Worm (Caenorhabditis elegans) whole organism, young adult: ENCODE data around the gene nspc-13.
A peak's percentile ranks its signal among the peaks of the same experiment; 100 is the strongest.

Experiments used
- F22D6.2 ChIP-seq: sonication (generic microtip); optimal IDR thresholded peaks from 2 replicates; lab custom pipeline; 2016; ENCODE audit warnings: mild to moderate bottlenecking, missing genetic modification characterization, missing compliant biosample characterization
- K11D2.4 ChIP-seq: fragments of 200-800 bp; sonication (Bioruptor generic); IDR thresholded peaks from 2 replicates; pipeline ENCODE4 v1.3.6; 2022; ENCODE audit warnings: missing genetic modification reagents, missing genetic modification characterization, missing compliant biosample characterization
- Y53F4B.3 ChIP-seq: fragments of 200-800 bp; sonication (Bioruptor generic); IDR thresholded peaks from 2 replicates; pipeline ENCODE4 v1.3.6; 2022; ENCODE audit warnings: missing genetic modification reagents, missing genetic modification characterization, missing compliant biosample characterization
- Y67H2A.10 ChIP-seq: fragments of 200-800 bp; sonication (Bioruptor generic); conservative IDR thresholded peaks from 2 replicates; pipeline ENCODE4 v1.3.6; 2022; ENCODE audit warnings: missing genetic modification reagents, missing genetic modification characterization, missing compliant biosample characterization
- ZK185.1 ChIP-seq: sonication (generic microtip); optimal IDR thresholded peaks from 2 replicates; lab custom pipeline; 2016; ENCODE audit warnings: mild to moderate bottlenecking, missing genetic modification characterization, missing compliant biosample characterization; ENCODE audit not compliant: poor library complexity, severe bottlenecking
- akir-1 ChIP-seq: fragments of 200-800 bp; sonication (Bioruptor generic); optimal IDR thresholded peaks from 2 replicates; lab custom pipeline; 2018; ENCODE audit warnings: mild to moderate bottlenecking, missing genetic modification characterization, moderate library complexity, missing compliant biosample characterization
- ama-1 ChIP-seq, 3 experiments: fragments of 150-350 bp in 1 of 3; sonication (generic microtip) in 2 of 3; optimal IDR thresholded peaks; 2 replicates each; lab custom pipeline; 2014 to 2018; ENCODE audit warnings: missing biosample characterization in 2 of 3, missing genetic modification characterization in 2 of 3, missing genetic modification reagents in 2 of 3
- aptf-2 ChIP-seq: fragments of 200-800 bp; sonication (Bioruptor generic); conservative IDR thresholded peaks from 2 replicates; pipeline ENCODE4 v1.3.6; 2022; ENCODE audit warnings: missing genetic modification reagents, missing genetic modification characterization, missing compliant biosample characterization
- atf-7 ChIP-seq: sonication (generic microtip); optimal IDR thresholded peaks from 2 replicates; lab custom pipeline; 2017; ENCODE audit warnings: mild to moderate bottlenecking, missing genetic modification characterization, missing compliant biosample characterization
- athp-1 ChIP-seq: sonication (generic microtip); optimal IDR thresholded peaks from 2 replicates; lab custom pipeline; 2017; ENCODE audit warnings: mild to moderate bottlenecking, missing genetic modification characterization, missing compliant biosample characterization
- attf-6 ChIP-seq: fragments of 200-800 bp; sonication (Bioruptor generic); IDR thresholded peaks from 2 replicates; pipeline ENCODE4 v1.3.6; 2022; ENCODE audit warnings: missing genetic modification reagents, missing genetic modification characterization, missing compliant biosample characterization
- bed-2 ChIP-seq: fragments of 200-800 bp; sonication (Bioruptor generic); IDR thresholded peaks from 2 replicates; pipeline ENCODE4 v1.3.6; 2022; ENCODE audit warnings: missing genetic modification reagents, missing genetic modification characterization, missing compliant biosample characterization
- ceh-40 ChIP-seq: fragments of 200-800 bp; sonication (Bioruptor generic); IDR thresholded peaks from 2 replicates; pipeline ENCODE4 v1.3.6; 2022; ENCODE audit warnings: missing genetic modification characterization, missing compliant biosample characterization
- ceh-58 ChIP-seq: fragments of 200-800 bp; sonication (Bioruptor generic); IDR thresholded peaks from 2 replicates; pipeline ENCODE4 v1.3.6; 2022; ENCODE audit warnings: missing genetic modification characterization, missing compliant biosample characterization
- egl-18 ChIP-seq: fragments of 200-800 bp; sonication (Bioruptor generic); IDR thresholded peaks from 2 replicates; pipeline ENCODE4 v1.3.6; 2022; ENCODE audit warnings: missing genetic modification reagents, missing genetic modification characterization, missing compliant biosample characterization
- egl-44 ChIP-seq: fragments of 200-800 bp; sonication (Bioruptor generic); IDR thresholded peaks from 2 replicates; pipeline ENCODE4 v1.3.6; 2022; ENCODE audit warnings: missing genetic modification reagents, missing genetic modification characterization, missing compliant biosample characterization
- egrh-3 ChIP-seq: fragments of 200-800 bp; sonication (Bioruptor generic); IDR thresholded peaks from 2 replicates; pipeline ENCODE4 v1.3.6; 2022; ENCODE audit warnings: missing genetic modification reagents, missing genetic modification characterization, missing compliant biosample characterization
- ets-4 ChIP-seq: fragments of 200-800 bp; sonication (Bioruptor generic); optimal IDR thresholded peaks from 2 replicates; lab custom pipeline; 2018; ENCODE audit warnings: mild to moderate bottlenecking, missing genetic modification characterization, missing compliant biosample characterization
- gei-17 ChIP-seq: fragments of 200-800 bp; sonication (Bioruptor generic); optimal IDR thresholded peaks from 2 replicates; lab custom pipeline; 2018; ENCODE audit warnings: mild to moderate bottlenecking, missing genetic modification characterization, missing compliant biosample characterization
- hlh-26 ChIP-seq: fragments of 200-800 bp; sonication (Bioruptor generic); conservative IDR thresholded peaks from 2 replicates; pipeline ENCODE4 v1.3.6; 2022; ENCODE audit warnings: missing genetic modification reagents, missing genetic modification characterization, missing compliant biosample characterization
- let-526 ChIP-seq: fragments of 200-800 bp; sonication (Bioruptor generic); IDR thresholded peaks from 2 replicates; pipeline ENCODE4 v1.3.6; 2022; ENCODE audit warnings: missing genetic modification reagents, missing genetic modification characterization, missing compliant biosample characterization
- lin-54 ChIP-seq: fragments of 200-800 bp; sonication (Bioruptor generic); optimal IDR thresholded peaks from 2 replicates; lab custom pipeline; 2018; ENCODE audit warnings: mild to moderate bottlenecking, missing genetic modification characterization, missing compliant biosample characterization
- lir-1 ChIP-seq: fragments of 200-800 bp; sonication (Bioruptor generic); conservative IDR thresholded peaks from 2 replicates; pipeline ENCODE4 v1.3.6; 2022; ENCODE audit warnings: missing genetic modification reagents, missing genetic modification characterization, missing compliant biosample characterization
- lsy-27 ChIP-seq: sonication (generic microtip); optimal IDR thresholded peaks from 2 replicates; lab custom pipeline; 2017; ENCODE audit warnings: missing genetic modification characterization, mild to moderate bottlenecking, missing compliant biosample characterization, antibody characterized with exemption, missing genotype, borderline replicate concordance; ENCODE audit not compliant: insufficient read depth
- nfyb-1 ChIP-seq: fragments of 200-800 bp; sonication (Bioruptor generic); IDR thresholded peaks from 2 replicates; pipeline ENCODE4 v1.3.6; 2022; ENCODE audit warnings: missing genetic modification reagents, missing genetic modification characterization, missing compliant biosample characterization
- nhr-179 ChIP-seq: sonication (generic microtip); optimal IDR thresholded peaks from 2 replicates; lab custom pipeline; 2016; ENCODE audit warnings: mild to moderate bottlenecking, missing genetic modification characterization, missing compliant biosample characterization
- nhr-90 ChIP-seq: sonication (generic microtip); optimal IDR thresholded peaks from 2 replicates; lab custom pipeline; 2016; ENCODE audit warnings: missing genotype, mild to moderate bottlenecking, missing genetic modification characterization, missing compliant biosample characterization
- pha-4 ChIP-seq: fragments of 150-350 bp; sonication (generic microtip); optimal IDR thresholded peaks from 2 replicates; lab custom pipeline; 2014; ENCODE audit warnings: missing biosample characterization, missing genetic modification reagents, missing genetic modification characterization
- rec-8 ChIP-seq, 2 experiments: sonication (generic microtip); optimal IDR thresholded peaks; 2 replicates each; lab custom pipeline; 2016; ENCODE audit warnings: mild to moderate bottlenecking in 2 of 2, missing genetic modification characterization in 2 of 2, missing genetic modification reagents in 2 of 2, missing genotype in 2 of 2, missing biosample characterization in 1 of 2, missing compliant biosample characterization in 1 of 2, moderate library complexity in 1 of 2
- sea-2 ChIP-seq: fragments of 200-800 bp; sonication (Bioruptor generic); IDR thresholded peaks from 2 replicates; pipeline ENCODE4 v1.3.6; 2022; ENCODE audit warnings: missing genetic modification characterization, missing compliant biosample characterization
- snpc-1.3 ChIP-seq: sonication (generic microtip); optimal IDR thresholded peaks from 2 replicates; lab custom pipeline; 2017; ENCODE audit warnings: missing genetic modification characterization, mild to moderate bottlenecking, missing compliant biosample characterization, antibody characterized with exemption, moderate library complexity, missing genotype, missing genetic modification reagents; ENCODE audit not compliant: insufficient read depth
- snpc-3.4 ChIP-seq: sonication (generic microtip); optimal IDR thresholded peaks from 2 replicates; lab custom pipeline; 2017; ENCODE audit warnings: missing genetic modification characterization, mild to moderate bottlenecking, missing compliant biosample characterization, antibody characterized with exemption, moderate library complexity, missing genotype, missing genetic modification reagents
- tlf-1 ChIP-seq: fragments of 200-800 bp; sonication (Bioruptor generic); optimal IDR thresholded peaks from 2 replicates; lab custom pipeline; 2018; ENCODE audit warnings: mild to moderate bottlenecking, missing genetic modification characterization, missing compliant biosample characterization
- zfh-2 ChIP-seq: fragments of 200-800 bp; sonication (Bioruptor generic); conservative IDR thresholded peaks from 2 replicates; pipeline ENCODE4 v1.3.6; 2022; ENCODE audit warnings: missing genetic modification reagents, missing genetic modification characterization, missing compliant biosample characterization
- ztf-18 ChIP-seq: sonication (generic microtip); optimal IDR thresholded peaks from 2 replicates; lab custom pipeline; 2016; ENCODE audit warnings: missing genotype, mild to moderate bottlenecking, missing genetic modification characterization, missing compliant biosample characterization
- ztf-22 ChIP-seq: fragments of 200-800 bp; sonication (Bioruptor generic); optimal IDR thresholded peaks from 2 replicates; lab custom pipeline; 2018; ENCODE audit warnings: mild to moderate bottlenecking, missing genetic modification characterization, moderate library complexity, missing compliant biosample characterization
- ztf-26 ChIP-seq: sonication (generic microtip); optimal IDR thresholded peaks from 2 replicates; lab custom pipeline; 2017; ENCODE audit warnings: missing genetic modification characterization, missing compliant biosample characterization
- ztf-3 ChIP-seq: fragments of 200-800 bp; sonication (Bioruptor generic); optimal IDR thresholded peaks from 2 replicates; lab custom pipeline; 2018; ENCODE audit warnings: mild to moderate bottlenecking, missing genetic modification characterization, missing compliant biosample characterization

Gene nspc-13

ce11 chrX:12357127-12357526 lies at the start of gene nspc-13:
nspc-13 (plus strand) TSS chrX:12357427.
- TF ChIP-seq snpc-3.4 (tag; lab: Kevin White, UChicago), result no peak
- no peak for TF ChIP-seq ama-1 (optimal IDR thresholded peaks at IDR 0.05; lab: Kevin White, UChicago)
- TF ChIP-seq ama-1 (GFP tag; optimal IDR thresholded peaks at IDR 0.05; lab: Kevin White, UChicago), result no peak
- TF ChIP-seq hlh-26 (GFP tag; lab: Robert Waterston, UW), result no peak
- TF ChIP-seq pha-4, result no peak
- TF ChIP-seq ztf-22, result no peak
- no peak for TF ChIP-seq nhr-179
- no peak for TF ChIP-seq lsy-27 (tag; lab: Kevin White, UChicago)
- no peak for TF ChIP-seq let-526 (GFP tag; lab: Robert Waterston, UW)
- TF ChIP-seq, all 124 proteins: peak for 0

- TF ChIP-seq attf-6 (GFP tag; lab: Robert Waterston, UW), result peak; percentile 86
Observed at ce11 chrX:12308045-12308499, 49.2 kb upstream of the nspc-13 start, which contains the start of gene F17A2.16. F17A2.16 (plus strand) TSS chrX:12308449.

DNA sequence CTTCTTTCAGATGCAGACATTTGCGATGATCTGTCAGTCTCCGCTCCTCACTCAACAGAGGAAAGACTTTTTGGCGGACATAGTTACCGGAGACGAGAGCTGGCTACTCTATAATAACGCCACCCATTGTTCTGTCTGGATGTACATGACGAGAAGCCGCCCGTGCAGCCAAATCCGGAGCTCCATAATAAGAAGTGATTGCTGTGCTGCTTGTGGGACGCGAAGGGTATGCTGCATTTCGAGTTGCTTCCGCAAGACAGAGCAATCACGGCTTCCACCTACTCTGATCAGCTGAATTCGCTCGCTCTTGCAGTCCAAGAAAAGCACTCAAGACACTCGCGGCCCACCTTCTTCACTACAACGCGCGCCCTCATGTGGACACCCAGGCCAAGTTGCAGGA lies 43.4 kb upstream of the nspc-13 start:
- TF ChIP-seq lir-1 (GFP tag; lab: Robert Waterston, UW), result peak; percentile 57; the same call in 1 of the 2 replicates
- peak; percentile 52; the same call in 1 of the 2 replicates for TF ChIP-seq K11D2.4 (GFP tag; lab: Robert Waterston, UW)
- TF ChIP-seq egl-44 (GFP tag; lab: Robert Waterston, UW), result no peak
- TF ChIP-seq lin-54, result no peak
- peak; percentile 59; the same call in 1 of the 2 replicates for TF ChIP-seq bed-2

DNA sequence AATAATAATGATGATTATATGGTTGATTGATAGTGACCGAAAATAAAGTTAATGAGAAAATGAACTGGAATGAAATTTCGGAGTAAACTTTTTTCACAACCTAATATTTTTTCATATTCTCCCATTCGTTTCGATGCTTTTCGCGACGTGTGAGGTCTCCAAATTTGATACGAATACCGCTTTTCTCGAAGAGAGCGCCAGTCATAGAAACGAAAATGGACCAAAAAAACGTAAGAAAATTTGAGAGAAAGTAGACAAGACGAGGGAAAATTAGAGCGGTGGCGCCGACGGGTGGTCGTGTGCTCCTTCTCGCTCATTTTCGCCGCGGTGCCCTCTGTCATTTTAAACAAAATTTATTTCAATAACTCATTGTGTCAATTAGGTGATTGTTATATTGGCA lies 42.8 kb upstream of the nspc-13 start:
- TF ChIP-seq aptf-2 (GFP tag; lab: Robert Waterston, UW) (no peak), ets-4 (GFP tag; lab: Kevin White, UChicago) (no peak), ZK185.1 (no peak), athp-1 (no peak), ceh-58 (no peak), nfyb-1 (GFP tag; lab: Robert Waterston, UW) (no peak)

DNA sequence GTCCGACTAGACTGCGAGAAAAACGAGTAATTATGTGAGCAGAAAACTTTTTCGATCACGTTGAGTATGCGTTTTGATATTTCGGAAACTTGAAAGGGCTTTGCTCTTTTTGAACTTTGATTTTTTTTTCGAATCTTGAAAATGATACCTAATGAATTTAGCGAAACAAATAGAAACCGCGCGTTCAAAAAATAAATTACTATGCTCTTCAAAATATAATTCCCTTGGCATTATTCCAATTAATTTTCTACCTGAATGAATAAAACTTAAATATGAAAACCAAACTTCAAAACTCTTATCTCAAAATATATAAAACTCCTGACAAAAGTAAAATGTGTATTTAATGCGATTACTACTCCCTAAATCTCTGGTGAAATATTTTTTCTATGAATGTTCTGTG lies 42.0 kb upstream of the nspc-13 start, which contains the start of gene xtr-2:
xtr-2 (plus strand) TSS at position 301 of the 400 bp plus-strand sequence.
- no peak for TF ChIP-seq egl-18
- no peak for TF ChIP-seq gei-17 (GFP tag; lab: Kevin White, UChicago)
- TF ChIP-seq egrh-3 (GFP tag; lab: Robert Waterston, UW), result no peak
- TF ChIP-seq tlf-1 (GFP tag; lab: Kevin White, UChicago), result no peak
- TF ChIP-seq K11D2.4 (GFP tag; lab: Robert Waterston, UW), result no peak
- TF ChIP-seq Y53F4B.3 (GFP tag; lab: Robert Waterston, UW), result no peak
- no peak for TF ChIP-seq snpc-1.3
- no peak for TF ChIP-seq bed-2
- no peak for TF ChIP-seq ztf-26
- TF ChIP-seq sea-2 (GFP tag; lab: Robert Waterston, UW), result no peak
- TF ChIP-seq atf-7 (tag; lab: Kevin White, UChicago), result no peak
- TF ChIP-seq ceh-40, result no peak
- TF ChIP-seq ztf-18 (tag; lab: Kevin White, UChicago), result no peak
- no peak for TF ChIP-seq Y67H2A.10 (GFP tag; lab: Robert Waterston, UW)
- no peak for TF ChIP-seq akir-1
- no peak for TF ChIP-seq F22D6.2 (tag; lab: Kevin White, UChicago)
- TF ChIP-seq zfh-2 (GFP tag; lab: Robert Waterston, UW), result no peak
- TF ChIP-seq rec-8 (tag; optimal IDR thresholded peaks at IDR 0.05; lab: Kevin White, UChicago), result no peak
- TF ChIP-seq nhr-90 (tag; lab: Kevin White, UChicago), result no peak
- TF ChIP-seq ztf-3 (GFP tag; lab: Kevin White, UChicago), result no peak
